Worm (Caenorhabditis elegans): ENCODE results near the gene T05A7.12.

T05A7.12 gene

DNA sequence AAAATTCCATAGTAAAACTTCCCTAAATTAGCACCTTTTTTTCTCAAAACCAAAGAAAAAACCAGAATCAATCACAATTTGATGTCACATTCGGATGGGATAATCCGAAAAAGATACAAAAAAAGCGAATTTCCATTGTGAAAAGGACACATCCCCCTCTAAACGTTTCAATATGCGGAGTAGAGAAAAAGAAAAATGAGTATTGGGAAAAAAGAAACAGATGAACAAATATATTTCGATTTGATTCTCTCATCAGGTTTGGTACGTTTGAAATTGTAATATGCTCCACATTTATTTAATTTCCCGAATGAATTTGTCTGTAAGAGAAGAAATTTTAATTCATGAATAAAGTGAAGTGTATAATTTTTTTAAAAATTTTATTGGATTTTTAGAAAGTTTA, 4.8 kb downstream of the T05A7.12 start:
- no peak for TF ChIP-seq fos-1 (tag; optimal IDR thresholded peaks at IDR 0.05)
- no peak for TF ChIP-seq blmp-1 (tag; optimal IDR thresholded peaks at IDR 0.05; ENCODE audit: insufficient read depth)
- TF ChIP-seq nhr-6 (tag; optimal IDR thresholded peaks at IDR 0.05): no peak
- TF ChIP-seq crh-2 (tag; optimal IDR thresholded peaks at IDR 0.05): no peak
- TF ChIP-seq nhr-10 (tag; optimal IDR thresholded peaks at IDR 0.05): no peak
- TF ChIP-seq skn-1 (tag; optimal IDR thresholded peaks at IDR 0.05): no peak
- no peak for TF ChIP-seq elt-3 (tag; optimal IDR thresholded peaks at IDR 0.05)
- no peak for TF ChIP-seq lsy-2 (tag; optimal IDR thresholded peaks at IDR 0.05)
- no peak for TF ChIP-seq ztf-11 (tag; optimal IDR thresholded peaks at IDR 0.05)
- no peak for TF ChIP-seq elt-1 (tag; optimal IDR thresholded peaks at IDR 0.05)
- TF ChIP-seq R02D3.7 (tag; optimal IDR thresholded peaks at IDR 0.05): no peak
- no peak for TF ChIP-seq F13H6.1 (tag; optimal IDR thresholded peaks at IDR 0.05)
- TF ChIP-seq dmd-4 (tag; optimal IDR thresholded peaks at IDR 0.05): no peak
- no peak for TF ChIP-seq nhr-25 (tag; optimal IDR thresholded peaks at IDR 0.05)
- TF ChIP-seq unc-39 (tag; optimal IDR thresholded peaks at IDR 0.05): no peak
- no peak for TF ChIP-seq sma-3 (GFP tag; optimal IDR thresholded peaks at IDR 0.05)
- TF ChIP-seq ceh-16 (tag; optimal IDR thresholded peaks at IDR 0.05): no peak
- no peak for TF ChIP-seq ztf-4 (tag; optimal IDR thresholded peaks at IDR 0.05)
- no peak for TF ChIP-seq snpc-4 (tag; optimal IDR thresholded peaks at IDR 0.05)
- TF ChIP-seq mdl-1 (tag; optimal IDR thresholded peaks at IDR 0.05): no peak

DNA sequence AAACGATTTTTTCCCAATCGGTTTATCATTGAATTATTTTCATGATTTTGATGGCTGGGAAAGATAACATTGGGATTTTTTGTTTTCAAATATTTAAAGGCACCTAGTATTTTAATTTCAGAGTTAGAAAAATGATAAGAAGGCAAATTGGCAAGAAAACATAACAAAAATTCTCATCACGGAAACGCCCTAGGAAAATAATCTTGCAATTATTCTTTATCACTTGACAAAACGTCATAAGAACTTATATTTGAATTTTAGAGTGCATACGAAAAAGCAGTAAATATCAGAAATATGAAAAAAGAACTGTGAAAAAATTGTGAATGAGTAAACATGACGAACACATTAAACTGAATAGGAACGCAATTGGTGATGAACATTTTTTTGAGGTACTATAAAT, 5.7 kb downstream of the T05A7.12 start:
- no peak for TF ChIP-seq crh-2 (tag; optimal IDR thresholded peaks at IDR 0.05)
- TF ChIP-seq unc-55 (GFP tag; optimal IDR thresholded peaks at IDR 0.05): no peak
- peak; percentile 49 for TF ChIP-seq fos-1 (tag; optimal IDR thresholded peaks at IDR 0.05)
- TF ChIP-seq lin-13 (GFP tag; optimal IDR thresholded peaks at IDR 0.05): no peak
- no peak for TF ChIP-seq blmp-1 (tag; optimal IDR thresholded peaks at IDR 0.05; ENCODE audit: insufficient read depth)
- TF ChIP-seq ztf-1 (GFP tag; conservative IDR thresholded peaks at IDR 0.05): no peak
- TF ChIP-seq nhr-12 (tag; optimal IDR thresholded peaks at IDR 0.05): no peak
- TF ChIP-seq dmd-4 (tag; optimal IDR thresholded peaks at IDR 0.05): no peak

DNA sequence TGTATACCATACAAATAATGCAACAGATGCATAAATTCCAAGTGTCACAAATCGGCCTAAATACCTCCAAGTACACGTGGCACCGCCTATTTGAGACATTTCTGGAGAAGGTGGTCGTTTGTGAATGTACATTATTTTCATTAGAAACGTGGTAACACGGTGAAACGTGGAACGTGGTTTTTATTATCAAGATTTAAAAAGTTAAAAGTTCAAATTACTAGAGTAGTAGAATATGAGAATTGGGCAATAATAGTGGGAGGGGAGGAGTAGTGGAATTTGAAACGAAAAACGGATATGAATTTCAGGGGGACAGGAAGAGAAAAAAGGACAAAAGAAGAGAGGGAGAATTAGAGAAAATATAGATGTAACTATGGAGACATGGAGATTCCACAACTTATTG, 7.3 kb downstream of the T05A7.12 start, which contains the start of gene fut-6:
Gene fut-6 (minus strand): TSS at position 101 of the 400 bp plus-strand sequence.
- no peak for TF ChIP-seq Y55F3AM.14 (GFP tag; optimal IDR thresholded peaks at IDR 0.05)
- TF ChIP-seq nhr-77 (tag; optimal IDR thresholded peaks at IDR 0.05): no peak
- no peak for TF ChIP-seq ZK546.5 (tag; optimal IDR thresholded peaks at IDR 0.05)
- no peak for TF ChIP-seq sma-9 (GFP tag; optimal IDR thresholded peaks at IDR 0.05)
- no peak for TF ChIP-seq sma-9 (tag; optimal IDR thresholded peaks at IDR 0.05)
- no peak for TF ChIP-seq nhr-11 (tag; optimal IDR thresholded peaks at IDR 0.05)
- no peak for TF ChIP-seq nhr-6 (tag; optimal IDR thresholded peaks at IDR 0.05)
- TF ChIP-seq blmp-1 (tag; optimal IDR thresholded peaks at IDR 0.05; ENCODE audit: insufficient read depth): no peak
- no peak for TF ChIP-seq lin-39 (tag; optimal IDR thresholded peaks at IDR 0.05)
- no peak for TF ChIP-seq dmd-4 (tag; optimal IDR thresholded peaks at IDR 0.05)
- no peak for TF ChIP-seq C34F6.9 (tag; optimal IDR thresholded peaks at IDR 0.05)

DNA sequence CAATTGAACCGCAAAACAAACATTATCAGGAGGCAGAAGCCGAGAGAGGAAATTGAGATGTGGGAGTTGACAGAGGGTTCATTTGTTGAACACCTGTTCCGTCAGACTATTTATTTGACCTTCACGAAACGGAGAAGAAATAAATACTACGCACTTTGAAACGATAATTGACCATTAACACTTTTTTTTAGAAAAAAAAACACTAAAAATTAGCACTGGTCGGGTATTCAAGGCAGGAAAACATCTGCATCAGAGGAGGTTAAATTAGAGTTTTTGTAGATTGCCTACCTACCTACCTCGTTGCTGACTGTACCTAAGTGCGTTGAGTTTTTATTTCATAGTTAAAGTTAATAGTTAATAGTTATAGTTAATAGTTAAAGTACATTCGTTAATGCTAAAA, 13.0 kb downstream of the T05A7.12 start:
- TF ChIP-seq nhr-21 (tag; optimal IDR thresholded peaks at IDR 0.05) (no peak), ZK546.5 (tag; optimal IDR thresholded peaks at IDR 0.05) (no peak), crh-2 (tag; optimal IDR thresholded peaks at IDR 0.05) (no peak), nhr-25 (tag; optimal IDR thresholded peaks at IDR 0.05) (no peak), sma-3 (GFP tag; optimal IDR thresholded peaks at IDR 0.05) (no peak), snpc-4 (tag; optimal IDR thresholded peaks at IDR 0.05) (no peak), ztf-1 (GFP tag; conservative IDR thresholded peaks at IDR 0.05) (no peak), sma-9 (GFP tag; optimal IDR thresholded peaks at IDR 0.05) (no peak), sma-9 (tag; optimal IDR thresholded peaks at IDR 0.05) (no peak), nhr-12 (tag; optimal IDR thresholded peaks at IDR 0.05) (no peak), mdl-1 (tag; optimal IDR thresholded peaks at IDR 0.05) (no peak), lin-13 (GFP tag; optimal IDR thresholded peaks at IDR 0.05) (no peak), lin-11 (tag; optimal IDR thresholded peaks at IDR 0.05) (no peak), aly-2 (tag; optimal IDR thresholded peaks at IDR 0.05) (no peak), Y55F3AM.14 (GFP tag; optimal IDR thresholded peaks at IDR 0.05) (no peak), zag-1 (tag; optimal IDR thresholded peaks at IDR 0.05) (no peak), gmeb-1 (tag; optimal IDR thresholded peaks at IDR 0.05) (no peak)

Measured in whole organism, L2 larva.